Fruit fly (Drosophila melanogaster): Measurements from ENCODE around the gene CG42832.

- TF ChIP-seq h (optimal IDR thresholded peaks at IDR 0.05): no peak
- TF ChIP-seq Sin3A (optimal IDR thresholded peaks at IDR 0.05): no peak
- TF ChIP-seq psq (optimal IDR thresholded peaks at IDR 0.05): no peak
Measured at dm6 chr3L:11591131-11591530, 18.8 kb upstream of the CG42832 start, which contains the start of gene CG33268.
